Fruit fly (Drosophila melanogaster) whole organism, embryonic: ENCODE results near the gene dia.
A peak's percentile ranks its signal among the peaks of the same experiment; 100 is the strongest.

Source experiments
- CG10543 ChIP-seq: fragments of 200-800 bp; sonication (Bioruptor generic); optimal IDR thresholded peaks from 3 replicates; lab custom pipeline; 2017; ENCODE audit warnings: missing biosample characterization, mild to moderate bottlenecking, missing genetic modification characterization, moderate library complexity
- CG10654 ChIP-seq: fragments of 200-800 bp; sonication (Bioruptor generic); optimal IDR thresholded peaks from 2 replicates; lab custom pipeline; 2016; ENCODE audit warnings: missing biosample characterization, missing genetic modification characterization
- CG1233 ChIP-seq: fragments of 200-800 bp; sonication (Bioruptor generic); optimal IDR thresholded peaks from 4 replicates; lab custom pipeline; 2018; ENCODE audit warnings: missing biosample characterization, mild to moderate bottlenecking, missing genetic modification characterization
- CG12659 ChIP-seq: fragments of 200-800 bp; sonication (Bioruptor generic); optimal IDR thresholded peaks from 3 replicates; lab custom pipeline; 2017; ENCODE audit warnings: mild to moderate bottlenecking, missing biosample characterization, missing genetic modification reagents, missing genetic modification characterization
- CG13424 ChIP-seq: fragments of 200-800 bp; sonication (Bioruptor generic); optimal IDR thresholded peaks from 2 replicates; lab custom pipeline; 2019; ENCODE audit warnings: missing biosample characterization, mild to moderate bottlenecking, missing genetic modification characterization, moderate library complexity
- CG14050 ChIP-seq: fragments of 200-800 bp; sonication (Bioruptor generic); IDR thresholded peaks from 3 replicates; pipeline ENCODE4 v1.3.6; 2022; ENCODE audit warnings: missing biosample characterization, missing genetic modification characterization
- CG14441 ChIP-seq: fragments of 200-800 bp; sonication (Bioruptor generic); IDR thresholded peaks from 2 replicates; pipeline ENCODE4 v1.3.6; 2022; ENCODE audit warnings: missing biosample characterization, missing genetic modification characterization
- CG15269 ChIP-seq: fragments of 200-800 bp; sonication (Bioruptor generic); optimal IDR thresholded peaks from 2 replicates; lab custom pipeline; 2018; ENCODE audit warnings: missing biosample characterization, mild to moderate bottlenecking, missing genetic modification characterization, moderate library complexity
- CG1603 ChIP-seq: fragments of 200-800 bp; sonication (Bioruptor generic); optimal IDR thresholded peaks from 2 replicates; lab custom pipeline; 2019; ENCODE audit warnings: missing biosample characterization, mild to moderate bottlenecking, missing genetic modification characterization, moderate library complexity
- CG16815 ChIP-seq: fragments of 200-800 bp; sonication (Bioruptor generic); optimal IDR thresholded peaks from 3 replicates; lab custom pipeline; 2017; ENCODE audit warnings: missing biosample characterization, mild to moderate bottlenecking, missing genetic modification characterization
- CG17385 ChIP-seq: fragments of 200-800 bp; sonication (Bioruptor generic); optimal IDR thresholded peaks from 3 replicates; lab custom pipeline; 2018; ENCODE audit warnings: missing biosample characterization, mild to moderate bottlenecking, missing genetic modification characterization
- CG18599 ChIP-seq: fragments of 200-800 bp; sonication (Bioruptor generic); optimal IDR thresholded peaks from 3 replicates; lab custom pipeline; 2017; ENCODE audit warnings: missing biosample characterization, missing genetic modification characterization, mild to moderate bottlenecking, moderate library complexity, missing genetic modification reagents
- CG2875 ChIP-seq: fragments of 200-800 bp; sonication (Bioruptor generic); optimal IDR thresholded peaks from 2 replicates; lab custom pipeline; 2017; ENCODE audit warnings: missing biosample characterization, mild to moderate bottlenecking, missing genetic modification characterization, missing genetic modification reagents
- CG30020 ChIP-seq: fragments of 200-800 bp; optimal IDR thresholded peaks from 2 replicates; lab custom pipeline; 2019; ENCODE audit warnings: missing biosample characterization, mild to moderate bottlenecking, missing genetic modification characterization, moderate library complexity
- CG4424 ChIP-seq: fragments of 200-800 bp; sonication (Bioruptor generic); optimal IDR thresholded peaks from 3 replicates; lab custom pipeline; 2016; ENCODE audit warnings: missing biosample characterization, missing genetic modification characterization
- CG4730 ChIP-seq: fragments of 200-800 bp; sonication (Bioruptor generic); IDR thresholded peaks from 2 replicates; pipeline ENCODE4 v1.3.6; 2022; ENCODE audit warnings: missing biosample characterization, missing genetic modification characterization
- CG5245 ChIP-seq: fragments of 200-800 bp; sonication (Bioruptor generic); optimal IDR thresholded peaks from 3 replicates; lab custom pipeline; 2016; ENCODE audit warnings: missing biosample characterization, missing genetic modification characterization
- CG6765 ChIP-seq: fragments of 200-800 bp; sonication (Bioruptor generic); optimal IDR thresholded peaks from 3 replicates; lab custom pipeline; 2017; ENCODE audit warnings: missing biosample characterization, mild to moderate bottlenecking, missing genetic modification characterization
- CG6813 ChIP-seq: fragments of 200-800 bp; sonication (Bioruptor generic); optimal IDR thresholded peaks from 2 replicates; lab custom pipeline; 2017; ENCODE audit warnings: missing biosample characterization, missing genetic modification characterization, mild to moderate bottlenecking, moderate library complexity, missing genetic modification reagents
- CG7786 ChIP-seq: fragments of 200-800 bp; sonication (Bioruptor generic); optimal IDR thresholded peaks from 2 replicates; lab custom pipeline; 2016; ENCODE audit warnings: missing biosample characterization, missing genetic modification characterization
- CG8478 ChIP-seq: fragments of >200 bp; optimal IDR thresholded peaks from 2 replicates; lab custom pipeline; 2018
- CG9876 ChIP-seq: fragments of 200-800 bp; sonication (Bioruptor generic); optimal IDR thresholded peaks from 2 replicates; lab custom pipeline; 2016; ENCODE audit warnings: missing biosample characterization, missing genetic modification characterization
- CG9932 ChIP-seq: fragments of 200-800 bp; sonication (Bioruptor generic); IDR thresholded peaks from 2 replicates; pipeline ENCODE4 v1.3.6; 2022; ENCODE audit warnings: missing biosample characterization, missing genetic modification characterization
- D19A ChIP-seq: fragments of 200-800 bp; optimal IDR thresholded peaks from 3 replicates; lab custom pipeline; 2019; ENCODE audit warnings: missing biosample characterization, mild to moderate bottlenecking, missing genetic modification characterization, moderate library complexity
- Dfd ChIP-seq, 2 experiments: fragments of >200 bp; optimal IDR thresholded peaks; 2 replicates each; lab custom pipeline; 2017; ENCODE audit warnings: missing biosample characterization in 2 of 2, missing genetic modification characterization in 2 of 2
- Dip2 ChIP-seq: fragments of 200-800 bp; sonication (Bioruptor generic); IDR thresholded peaks from 2 replicates; pipeline ENCODE4 v1.3.6; 2022; ENCODE audit warnings: missing biosample characterization, missing genetic modification characterization
- Ets65A ChIP-seq: fragments of 200-800 bp; sonication (Bioruptor generic); peaks from one replicate; lab custom pipeline; 2016; ENCODE audit warnings: missing biosample characterization, missing genetic modification characterization
- Hsf ChIP-seq: fragments of 200-800 bp; sonication (Bioruptor generic); optimal IDR thresholded peaks from 3 replicates; lab custom pipeline; 2016; ENCODE audit warnings: missing biosample characterization, missing genetic modification characterization
- Nf-YB ChIP-seq: fragments of 200-800 bp; sonication (Bioruptor generic); optimal IDR thresholded peaks from 3 replicates; lab custom pipeline; 2019; ENCODE audit warnings: missing biosample characterization, mild to moderate bottlenecking, missing genetic modification characterization, moderate library complexity
- PHDP ChIP-seq: fragments of 200-800 bp; sonication (Bioruptor generic); optimal IDR thresholded peaks from 3 replicates; lab custom pipeline; 2018; ENCODE audit warnings: missing biosample characterization, mild to moderate bottlenecking, missing genetic modification characterization, moderate library complexity
- Sox102F ChIP-seq: fragments of 200-800 bp; sonication (Bioruptor generic); optimal IDR thresholded peaks from 2 replicates; lab custom pipeline; 2018; ENCODE audit warnings: missing biosample characterization, mild to moderate bottlenecking, missing genetic modification characterization, moderate library complexity
- Xbp1 ChIP-seq: fragments of 200-800 bp; sonication (Bioruptor generic); optimal IDR thresholded peaks from 3 replicates; lab custom pipeline; 2016; ENCODE audit warnings: missing biosample characterization, mild to moderate bottlenecking, missing genetic modification characterization
- cas ChIP-seq: fragments of 200-800 bp; sonication (Bioruptor generic); IDR thresholded peaks from 2 replicates; pipeline ENCODE4 v1.3.6; 2022; ENCODE audit warnings: missing biosample characterization, missing genetic modification characterization
- fd96Cb ChIP-seq: fragments of 200-800 bp; sonication (Bioruptor generic); optimal IDR thresholded peaks from 2 replicates; lab custom pipeline; 2018; ENCODE audit warnings: missing biosample characterization, mild to moderate bottlenecking, missing genetic modification characterization, moderate library complexity
- gem ChIP-seq: fragments of 200-800 bp; sonication (Bioruptor generic); optimal IDR thresholded peaks from 2 replicates; lab custom pipeline; 2019; ENCODE audit warnings: missing biosample characterization, mild to moderate bottlenecking, missing genetic modification characterization, moderate library complexity
- hkb ChIP-seq, 2 experiments: fragments of 200-800 bp in 1 of 2; fragments of >200 bp in 1 of 2; sonication (Bioruptor generic) in 1 of 2; IDR thresholded peaks in 1 of 2; optimal IDR thresholded peaks in 1 of 2; 2 replicates each; pipeline versions ENCODE4 v1.3.6 to Lab custom; 2017 to 2022; ENCODE audit warnings: missing biosample characterization in 1 of 2, missing genetic modification characterization in 1 of 2
- ind ChIP-seq: fragments of 200-800 bp; sonication (Bioruptor generic); optimal IDR thresholded peaks from 3 replicates; lab custom pipeline; 2016; ENCODE audit warnings: missing biosample characterization, missing genetic modification characterization
- ken ChIP-seq: fragments of 200-800 bp; sonication (Bioruptor generic); IDR thresholded peaks from 3 replicates; pipeline ENCODE4 v1.3.6; 2022; ENCODE audit warnings: missing biosample characterization, missing genetic modification characterization
- nau ChIP-seq: fragments of 200-800 bp; sonication (Bioruptor generic); optimal IDR thresholded peaks from 3 replicates; lab custom pipeline; 2017; ENCODE audit warnings: missing biosample characterization, mild to moderate bottlenecking, missing genetic modification characterization, missing genetic modification reagents
- pan ChIP-seq, 4 experiments: fragments of >200 bp in 3 of 4; fragments of 200-800 bp in 1 of 4; sonication (Bioruptor generic) in 1 of 4; optimal IDR thresholded peaks in 3 of 4; IDR thresholded peaks in 1 of 4; 2 replicates each; pipeline versions ENCODE4 v1.3.6 to Lab custom; 2017 to 2022; ENCODE audit warnings: missing biosample characterization in 2 of 4, missing genetic modification characterization in 2 of 4, mixed read lengths in 1 of 4
- pita ChIP-seq: fragments of 200-800 bp; sonication (Bioruptor generic); optimal IDR thresholded peaks from 2 replicates; lab custom pipeline; 2017; ENCODE audit warnings: missing biosample characterization, mild to moderate bottlenecking, missing genetic modification characterization
- prd ChIP-seq, 3 experiments: fragments of >200 bp in 2 of 3; fragments of 200-800 bp in 1 of 3; sonication (Bioruptor generic) in 1 of 3; optimal IDR thresholded peaks in 2 of 3; IDR thresholded peaks in 1 of 3; 2 replicates in 2 of 3; 3 replicates in 1 of 3; pipeline versions ENCODE4 v1.3.6 to Lab custom; 2017 to 2022; ENCODE audit warnings: missing biosample characterization in 1 of 3, missing genetic modification characterization in 1 of 3
- ro ChIP-seq: fragments of 200-800 bp; sonication (Bioruptor generic); IDR thresholded peaks from 2 replicates; pipeline ENCODE4 v1.3.6; 2022; ENCODE audit warnings: missing biosample characterization, missing genetic modification characterization
- schlank ChIP-seq: fragments of 200-800 bp; sonication (Bioruptor generic); optimal IDR thresholded peaks from 2 replicates; lab custom pipeline; 2018; ENCODE audit warnings: missing biosample characterization, mild to moderate bottlenecking, missing genetic modification characterization
- slbo ChIP-seq: fragments of 200-800 bp; sonication (Bioruptor generic); IDR thresholded peaks from 2 replicates; pipeline ENCODE4 v1.3.6; 2022; ENCODE audit warnings: missing biosample characterization, missing genetic modification characterization
- trem ChIP-seq: fragments of 200-800 bp; optimal IDR thresholded peaks from 3 replicates; lab custom pipeline; 2019; ENCODE audit warnings: missing biosample characterization, mild to moderate bottlenecking, missing genetic modification characterization, moderate library complexity
- twi ChIP-seq: fragments of 200-800 bp; optimal IDR thresholded peaks from 2 replicates; lab custom pipeline; 2019; ENCODE audit warnings: missing biosample characterization, mild to moderate bottlenecking, missing genetic modification characterization, moderate library complexity
- vvl ChIP-seq: fragments of 200-800 bp; sonication (Bioruptor generic); IDR thresholded peaks from 2 replicates; pipeline ENCODE4 v1.3.6; 2022; ENCODE audit warnings: missing biosample characterization, missing genetic modification characterization

The dia gene

DNA sequence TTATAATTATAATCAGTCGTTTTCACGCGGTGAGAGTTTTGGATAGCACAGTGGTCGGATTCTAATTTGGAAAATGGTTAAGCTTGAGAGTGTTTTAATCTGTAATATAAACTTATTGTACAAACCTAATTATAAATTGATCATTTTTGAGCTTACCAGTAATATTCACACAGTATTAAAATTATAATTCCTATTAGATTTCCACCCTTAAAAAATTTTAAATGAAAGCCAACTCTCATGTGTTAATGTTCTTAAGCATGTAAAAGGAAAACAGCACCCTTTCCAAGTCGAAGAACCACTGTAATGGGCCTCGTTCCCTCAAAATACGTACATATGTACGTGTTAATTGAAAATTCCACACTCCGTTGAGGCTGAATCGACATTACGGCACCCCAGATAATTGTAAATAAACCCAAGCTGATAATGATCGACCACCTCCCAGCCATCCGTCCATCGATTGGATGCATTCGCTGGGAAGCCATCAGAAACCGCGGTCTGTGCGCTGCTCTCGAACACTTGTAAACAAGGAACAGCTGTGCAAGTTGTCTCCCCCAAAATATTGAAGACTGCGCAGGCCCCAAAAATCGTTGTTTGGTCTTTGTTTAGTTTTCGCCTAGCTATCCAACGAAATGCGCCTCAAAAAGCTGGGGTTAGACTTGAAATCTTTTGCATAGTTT is 2.0 kb downstream of the dia start (continued):
- peak; percentile 34 for TF ChIP-seq CG6813 (GFP tag; lab: Kevin White, UChicago)
- TF ChIP-seq CG15269 = peak; percentile 69
- TF ChIP-seq CG10654 (GFP tag; lab: Kevin White, UChicago) = peak; percentile 14
- TF ChIP-seq trem = peak; percentile 12
- TF ChIP-seq D19A (tag; lab: Kevin White, UChicago) = peak; percentile 43
- no peak for TF ChIP-seq pita (GFP tag; lab: Kevin White, UChicago)
- TF ChIP-seq CG1233 (GFP tag; lab: Kevin White, UChicago) = peak; percentile 54
- peak; percentile 26 for TF ChIP-seq ind
- peak; percentile 8 for TF ChIP-seq nau (GFP tag; lab: Kevin White, UChicago)
- peak; percentile 58 for TF ChIP-seq PHDP
- peak; percentile 59 for TF ChIP-seq Ets65A
- TF ChIP-seq CG8478 (lab: Kevin White, UChicago) = no peak
- TF ChIP-seq twi = no peak
- peak; percentile 31 for TF ChIP-seq CG16815 (GFP tag; lab: Kevin White, UChicago)
- peak; percentile 27 for TF ChIP-seq Nf-YB (GFP tag; lab: Kevin White, UChicago)
- no peak for TF ChIP-seq Dip2 (GFP tag; lab: Robert Waterston, UW)
- peak; percentile 61 for TF ChIP-seq Sox102F
- TF ChIP-seq pan (optimal IDR thresholded peaks at IDR 0.05; lab: Kevin White, UChicago) = no peak
- TF ChIP-seq pan (GFP tag; optimal IDR thresholded peaks at IDR 0.05 in 1 of 2, IDR thresholded peaks at IDR 0.05 in 1 of 2) = peak in 1 of 2 experiments; percentile 43
- TF ChIP-seq slbo (GFP tag; lab: Robert Waterston, UW) = peak; percentile 66
- TF ChIP-seq CG5245 = no peak
- TF ChIP-seq fd96Cb (tag; lab: Kevin White, UChicago) = peak; percentile 45
- peak; percentile 40 for TF ChIP-seq CG4424 (GFP tag; lab: Kevin White, UChicago)
- TF ChIP-seq cas (GFP tag; lab: Robert Waterston, UW) = no peak
- TF ChIP-seq hkb (optimal IDR thresholded peaks at IDR 0.05; lab: Kevin White, UChicago) = no peak
- peak; percentile 38; the same call in 1 of the 2 replicates for TF ChIP-seq hkb (GFP tag; IDR thresholded peaks at IDR 0.05; lab: Robert Waterston, UW)
- no peak for TF ChIP-seq ken (GFP tag; lab: Robert Waterston, UW)
- TF ChIP-seq CG7786 (GFP tag; lab: Kevin White, UChicago) = no peak
- no peak for TF ChIP-seq ro (GFP tag; lab: Robert Waterston, UW)
- peak; percentile 11 for TF ChIP-seq CG10543 (GFP tag; lab: Kevin White, UChicago)
- no peak for TF ChIP-seq prd (optimal IDR thresholded peaks at IDR 0.05; lab: Kevin White, UChicago)
- peak; percentile 46; the same call in 2 of the 3 replicates for TF ChIP-seq prd (GFP tag; IDR thresholded peaks at IDR 0.05; lab: Robert Waterston, UW)
- peak; percentile 15 for TF ChIP-seq schlank (tag; lab: Kevin White, UChicago)
- TF ChIP-seq CG1603 (tag; lab: Kevin White, UChicago) = no peak
- peak; percentile 42 for TF ChIP-seq CG17385 (GFP tag; lab: Kevin White, UChicago)
- peak; percentile 13 for TF ChIP-seq CG30020
- no peak for TF ChIP-seq CG14441 (GFP tag; lab: Robert Waterston, UW)
- no peak for TF ChIP-seq CG14050 (GFP tag; lab: Robert Waterston, UW)
- TF ChIP-seq CG9932 (GFP tag; lab: Robert Waterston, UW) = peak; percentile 38
- peak; percentile 79 for TF ChIP-seq gem (tag; lab: Kevin White, UChicago)
- TF ChIP-seq CG18599 = peak; percentile 50
- peak; percentile 63; the same call in 1 of the 2 replicates for TF ChIP-seq vvl
- no peak for TF ChIP-seq CG9876 (GFP tag; lab: Kevin White, UChicago)
- TF ChIP-seq Hsf (GFP tag; lab: Kevin White, UChicago) = peak; percentile 27
- TF ChIP-seq CG12659 (GFP tag; lab: Kevin White, UChicago) = peak; percentile 21
- no peak for TF ChIP-seq CG4730
- no peak for TF ChIP-seq Xbp1 (GFP tag; lab: Kevin White, UChicago)
- TF ChIP-seq CG13424 (tag; lab: Kevin White, UChicago) = peak; percentile 58
- no peak for TF ChIP-seq CG2875 (GFP tag; lab: Kevin White, UChicago)
- no peak for TF ChIP-seq Dfd (GFP tag; optimal IDR thresholded peaks at IDR 0.05; lab: Kevin White, UChicago)
- peak; percentile 21 for TF ChIP-seq CG6765 (GFP tag; lab: Kevin White, UChicago)
